4 worm cellular contexts compared by ENCODE assay signal in genomic region chrIV:4290472-4290871, ce11.
TF ChIP-seq lines count a peak whose summit lies in the region.

TSS of gene dct-7 (minus strand) at chrIV:4290572.

TF ChIP-seq in whole organism, L1 larva, 84 proteins besides CTCF, POLR2A, EP300 and RAD21:
- no peak for TF ChIP-seq fos-1 (tag; optimal IDR thresholded peaks at IDR 0.05; lab: Kevin White, UChicago)
- TF ChIP-seq efl-1 (optimal IDR thresholded peaks at IDR 0.05; lab: Kevin White, UChicago) = no peak
- TF ChIP-seq efl-1 (GFP tag; optimal IDR thresholded peaks at IDR 0.05 in 1 of 2; lab: Kevin White, UChicago) = peak in 1 of 2 experiments; percentile 41
- TF ChIP-seq ztf-4 (tag; optimal IDR thresholded peaks at IDR 0.05; lab: Kevin White, UChicago) = no peak
- peak; percentile 60 for TF ChIP-seq blmp-1 (tag; optimal IDR thresholded peaks at IDR 0.05; lab: Kevin White, UChicago)

TF ChIP-seq in whole organism, L2 larva, 48 proteins besides CTCF, POLR2A, EP300 and RAD21:
- TF ChIP-seq F13H6.1 (tag; optimal IDR thresholded peaks at IDR 0.05; lab: Kevin White, UChicago) = no peak
- TF ChIP-seq sma-9 (GFP tag; optimal IDR thresholded peaks at IDR 0.05; lab: Kevin White, UChicago) = peak; percentile 23
- TF ChIP-seq sma-9 (tag; optimal IDR thresholded peaks at IDR 0.05; lab: Kevin White, UChicago) = no peak

TF ChIP-seq in whole organism, L3 larva, 47 proteins besides CTCF, POLR2A, EP300 and RAD21:
- no peak for TF ChIP-seq lsy-12 (tag; optimal IDR thresholded peaks at IDR 0.05; lab: Kevin White, UChicago)
- TF ChIP-seq unc-39 (tag; optimal IDR thresholded peaks at IDR 0.05; lab: Kevin White, UChicago) = no peak
- TF ChIP-seq ceh-28 (tag; optimal IDR thresholded peaks at IDR 0.05; lab: Kevin White, UChicago) = no peak
- no peak for TF ChIP-seq fkh-10 (GFP tag; optimal IDR thresholded peaks at IDR 0.05; lab: Kevin White, UChicago)
- no peak for TF ChIP-seq ZK546.5 (tag; optimal IDR thresholded peaks at IDR 0.05; lab: Kevin White, UChicago)
- peak; percentile 30 for TF ChIP-seq nhr-43 (tag; optimal IDR thresholded peaks at IDR 0.05; lab: Kevin White, UChicago; ENCODE audit: poor library complexity, severe bottlenecking)

TF ChIP-seq in whole organism, L4 larva, 104 proteins besides CTCF, POLR2A, EP300 and RAD21:
- TF ChIP-seq nhr-48 (tag; optimal IDR thresholded peaks at IDR 0.05; lab: Kevin White, UChicago) = peak; percentile 11
- TF ChIP-seq daf-8 (GFP tag; IDR thresholded peaks at IDR 0.05; lab: Robert Waterston, UW) = no peak
